Fruit fly (Drosophila melanogaster): ENCODE results near the gene CG8813.
A peak's percentile ranks its signal among the peaks of the same experiment; 100 is the strongest.

Gene CG8813

dm6 chr2L:2897024-2897549 lies 27.6 kb downstream of the CG8813 start (continued):
- peak; percentile 76 for TF ChIP-seq fkh (GFP tag; optimal IDR thresholded peaks at IDR 0.05)
- TF ChIP-seq Blimp-1 (GFP tag; optimal IDR thresholded peaks at IDR 0.05), result no peak
- peak; percentile 55 for TF ChIP-seq CG34406 (GFP tag; optimal IDR thresholded peaks at IDR 0.05)
- peak; percentile 73 for TF ChIP-seq achi (GFP tag; optimal IDR thresholded peaks at IDR 0.05)
- TF ChIP-seq Eip93F (GFP tag; optimal IDR thresholded peaks at IDR 0.05), result no peak
- TF ChIP-seq CG6276 (GFP tag; optimal IDR thresholded peaks at IDR 0.05), result peak; percentile 28
- peak; percentile 29 for TF ChIP-seq cyc (GFP tag; optimal IDR thresholded peaks at IDR 0.05)
- peak; percentile 88 for TF ChIP-seq CG6163 (GFP tag; IDR thresholded peaks at IDR 0.05)
- TF ChIP-seq Smox (GFP tag; optimal IDR thresholded peaks at IDR 0.05), result no peak
- peak; percentile 50 for TF ChIP-seq Met (GFP tag; optimal IDR thresholded peaks at IDR 0.05)
- TF ChIP-seq CG6792 (GFP tag; optimal IDR thresholded peaks at IDR 0.05), result peak; percentile 44
- TF ChIP-seq Gug (GFP tag; IDR thresholded peaks at IDR 0.05), result peak; percentile 88
- peak; percentile 80 for TF ChIP-seq pdm3 (GFP tag; optimal IDR thresholded peaks at IDR 0.05)
- TF ChIP-seq spab (GFP tag; optimal IDR thresholded peaks at IDR 0.05), result peak; percentile 43
- peak; percentile 48 for TF ChIP-seq Sox15 (GFP tag; optimal IDR thresholded peaks at IDR 0.05)
- peak; percentile 42 for TF ChIP-seq CG11902 (GFP tag; optimal IDR thresholded peaks at IDR 0.05)
- peak; percentile 14 for TF ChIP-seq CG1621 (tag; optimal IDR thresholded peaks at IDR 0.05)
- TF ChIP-seq net (GFP tag; optimal IDR thresholded peaks at IDR 0.05), result peak; percentile 60
- peak; percentile 81 for TF ChIP-seq CG15336 (GFP tag; IDR thresholded peaks at IDR 0.05)
- TF ChIP-seq Sox102F (GFP tag; optimal IDR thresholded peaks at IDR 0.05), result peak; percentile 42
- peak; percentile 83 for TF ChIP-seq CG8119 (GFP tag; IDR thresholded peaks at IDR 0.05)
- TF ChIP-seq CG8632 (GFP tag; optimal IDR thresholded peaks at IDR 0.05), result peak; percentile 31
- TF ChIP-seq Hr38 (GFP tag; optimal IDR thresholded peaks at IDR 0.05), result peak; percentile 57
- peak; percentile 61 for TF ChIP-seq topi (GFP tag; optimal IDR thresholded peaks at IDR 0.05)
- peak; percentile 72 for TF ChIP-seq Sox14 (GFP tag; optimal IDR thresholded peaks at IDR 0.05)
- TF ChIP-seq CG8319 (GFP tag; optimal IDR thresholded peaks at IDR 0.05), result peak; percentile 65
- TF ChIP-seq CG11762 (GFP tag; optimal IDR thresholded peaks at IDR 0.05; ENCODE audit: insufficient read depth), result peak; percentile 52
- peak; percentile 70 for TF ChIP-seq CG7368 (GFP tag; optimal IDR thresholded peaks at IDR 0.05)
- TF ChIP-seq salr (GFP tag; optimal IDR thresholded peaks at IDR 0.05), result peak in 1 of 2 experiments; percentile 79
- peak; percentile 51 for TF ChIP-seq esn (GFP tag; optimal IDR thresholded peaks at IDR 0.05)

dm6 chr2L:2897710-2898109 lies 28.3 kb downstream of the CG8813 start:
- no peak for TF ChIP-seq CG11902 (GFP tag; optimal IDR thresholded peaks at IDR 0.05)
- TF ChIP-seq fd85E (GFP tag; optimal IDR thresholded peaks at IDR 0.05), result no peak
- no peak for TF ChIP-seq CG9139 (GFP tag; optimal IDR thresholded peaks at IDR 0.05)
- TF ChIP-seq CG8119 (GFP tag; IDR thresholded peaks at IDR 0.05), result no peak
- no peak for TF ChIP-seq Eip93F (GFP tag; optimal IDR thresholded peaks at IDR 0.05)
- no peak for TF ChIP-seq CG6276 (GFP tag; optimal IDR thresholded peaks at IDR 0.05)
- TF ChIP-seq Hr4 (GFP tag; optimal IDR thresholded peaks at IDR 0.05), result no peak
- TF ChIP-seq esn (GFP tag; optimal IDR thresholded peaks at IDR 0.05), result no peak
- TF ChIP-seq Sox15 (GFP tag; optimal IDR thresholded peaks at IDR 0.05), result no peak
- TF ChIP-seq CG11294 (GFP tag; IDR thresholded peaks at IDR 0.05), result no peak
- no peak for TF ChIP-seq Ets96B (tag; optimal IDR thresholded peaks at IDR 0.05)
- TF ChIP-seq dac (GFP tag; optimal IDR thresholded peaks at IDR 0.05), result no peak
- TF ChIP-seq CG16779 (tag; optimal IDR thresholded peaks at IDR 0.05), result no peak
- TF ChIP-seq CG10669 (GFP tag; optimal IDR thresholded peaks at IDR 0.05), result no peak
- no peak for TF ChIP-seq pdm3 (GFP tag; optimal IDR thresholded peaks at IDR 0.05)
- no peak for TF ChIP-seq Eip78C (GFP tag)
- no peak for TF ChIP-seq vri (GFP tag; optimal IDR thresholded peaks at IDR 0.05)
- no peak for TF ChIP-seq CG7368 (GFP tag; optimal IDR thresholded peaks at IDR 0.05)

Data from whole organism, prepupa.